Fruit fly (Drosophila melanogaster) S2 (cell line): ENCODE results near the gene Mlc-c.

ENCODE experiments used
- CG8478 ChIP-seq: fragments of >200 bp; optimal IDR thresholded peaks from 2 replicates; lab custom pipeline; 2018
- CTCF ChIP-seq, 2 experiments: fragments of >200 bp; optimal IDR thresholded peaks; 2 replicates each; lab custom pipeline; 2018

The Mlc-c gene

dm6 chrX:5621893-5622803 is at the start of gene Mlc-c, which contains the start of gene Pop1:
TSS of gene Mlc-c (minus strand) at chrX:5622539.
TSS of gene Pop1 (plus strand) at chrX:5622648.
- TF ChIP-seq CTCF (optimal IDR thresholded peaks at IDR 0.05; lab: Kevin White, UChicago) (peak; percentile 44 to 62), CG8478 (no peak)

- TF ChIP-seq CG8478 (no peak), CTCF (optimal IDR thresholded peaks at IDR 0.05; lab: Kevin White, UChicago) (peak in 1 of 2 experiments; percentile 16)
These were observed 49.2 kb upstream of the Mlc-c start, which contains the start of gene Rab18 for dm6 chrX:5671537-5672029. TSS of gene Rab18 (minus strand) at chrX:5671812.

dm6 chrX:5665902-5666301 is 43.6 kb upstream of the Mlc-c start, which contains the start of the genes Sirt4 and CG4119:
TSS of gene Sirt4 (minus strand) at chrX:5665940.
TSS of gene CG4119 (plus strand) at chrX:5666052.
- TF ChIP-seq CG8478 (no peak), CTCF (optimal IDR thresholded peaks at IDR 0.05; lab: Kevin White, UChicago) (peak in 1 of 2 experiments; percentile 29)

dm6 chrX:5664222-5664621 is 41.9 kb upstream of the Mlc-c start:
- TF ChIP-seq CG8478 (no peak), CTCF (optimal IDR thresholded peaks at IDR 0.05; lab: Kevin White, UChicago) (no peak)

dm6 chrX:5662761-5663160 is 40.4 kb upstream of the Mlc-c start, which contains the start of gene OtopLc:
TSS of gene OtopLc (minus strand) at chrX:5662861.
- TF ChIP-seq CTCF (optimal IDR thresholded peaks at IDR 0.05; lab: Kevin White, UChicago): no peak
- TF ChIP-seq CG8478: no peak

- TF ChIP-seq CG8478 (no peak), CTCF (optimal IDR thresholded peaks at IDR 0.05; lab: Kevin White, UChicago) (peak; percentile 78 to 79)
These were observed 39.6 kb upstream of the Mlc-c start for dm6 chrX:5661971-5662370.

dm6 chrX:5649998-5650397 is 27.7 kb upstream of the Mlc-c start:
- no peak for TF ChIP-seq CG8478
- TF ChIP-seq CTCF (optimal IDR thresholded peaks at IDR 0.05; lab: Kevin White, UChicago): no peak

dm6 chrX:5649387-5649786 is 27.0 kb upstream of the Mlc-c start:
- TF ChIP-seq CG8478 (no peak), CTCF (optimal IDR thresholded peaks at IDR 0.05; lab: Kevin White, UChicago) (no peak)

dm6 chrX:5648437-5648959 is 26.2 kb upstream of the Mlc-c start, which contains the start of gene OtopLa:
TSS of gene OtopLa (minus strand) at chrX:5648487.
- TF ChIP-seq CTCF (optimal IDR thresholded peaks at IDR 0.05; lab: Kevin White, UChicago) (no peak), CG8478 (no peak)

- no peak for TF ChIP-seq CG8478
- TF ChIP-seq CTCF (optimal IDR thresholded peaks at IDR 0.05; lab: Kevin White, UChicago): no peak
These were observed 23.9 kb upstream of the Mlc-c start for dm6 chrX:5646228-5646627.

dm6 chrX:5639083-5639482 is 16.7 kb upstream of the Mlc-c start:
- TF ChIP-seq CTCF (optimal IDR thresholded peaks at IDR 0.05; lab: Kevin White, UChicago) (no peak), CG8478 (no peak)

dm6 chrX:5638588-5638987 is 16.2 kb upstream of the Mlc-c start:
- no peak for TF ChIP-seq CTCF (optimal IDR thresholded peaks at IDR 0.05; lab: Kevin White, UChicago)
- TF ChIP-seq CG8478: no peak

dm6 chrX:5637543-5637942 is 15.2 kb upstream of the Mlc-c start:
- TF ChIP-seq CG8478 (no peak), CTCF (optimal IDR thresholded peaks at IDR 0.05; lab: Kevin White, UChicago) (no peak)

dm6 chrX:5636529-5637099 is 14.3 kb upstream of the Mlc-c start:
- TF ChIP-seq CG8478: no peak
- TF ChIP-seq CTCF (optimal IDR thresholded peaks at IDR 0.05; lab: Kevin White, UChicago): no peak

- TF ChIP-seq CTCF (optimal IDR thresholded peaks at IDR 0.05; lab: Kevin White, UChicago) (no peak), CG8478 (no peak)
These were observed 12.4 kb upstream of the Mlc-c start for dm6 chrX:5634714-5635113.
